Worm (Caenorhabditis elegans) whole organism, midembryonic: ENCODE measurements around the gene deg-3.

ENCODE experiments used
- cog-1 ChIP-seq: sonication (generic microtip); optimal IDR thresholded peaks from 2 replicates; lab custom pipeline; 2016; ENCODE audit warnings: missing genetic modification characterization, missing compliant biosample characterization
- flt-1 ChIP-seq: fragments of 200-800 bp; sonication (Bioruptor generic); IDR thresholded peaks from 2 replicates; pipeline ENCODE4 v1.3.6; 2022; ENCODE audit warnings: missing genetic modification characterization, missing compliant biosample characterization
- klf-2 ChIP-seq: fragments of 200-800 bp; sonication (Bioruptor generic); conservative IDR thresholded peaks from 2 replicates; pipeline ENCODE4 v1.3.6; 2022; ENCODE audit warnings: missing genetic modification reagents, missing genetic modification characterization, missing compliant biosample characterization

- TF ChIP-seq cog-1: no peak
- TF ChIP-seq klf-2 (GFP tag; lab: Robert Waterston, UW): no peak
- TF ChIP-seq flt-1 (GFP tag; lab: Robert Waterston, UW): no peak
Observed at ce11 chrV:11421605-11422004, 6.6 kb upstream of the deg-3 start, which contains the start of gene des-2.
